Worm (Caenorhabditis elegans) whole organism, young adult: Measurements from ENCODE around the gene W03F8.4.

Experiments
- B0261.1 ChIP-seq: sonication (generic microtip); optimal IDR thresholded peaks from 2 replicates; lab custom pipeline; 2016; ENCODE audit warnings: mild to moderate bottlenecking, missing genetic modification characterization, moderate library complexity, missing compliant biosample characterization
- C06A6.2 ChIP-seq: fragments of 200-800 bp; sonication (Bioruptor generic); conservative IDR thresholded peaks from 2 replicates; pipeline ENCODE4 v1.3.6; 2022; ENCODE audit warnings: missing genetic modification characterization, missing compliant biosample characterization
- C17E4.6 ChIP-seq: fragments of 200-800 bp; sonication (Bioruptor generic); IDR thresholded peaks from 2 replicates; pipeline ENCODE4 v1.3.6; 2022; ENCODE audit warnings: missing genetic modification reagents, missing genetic modification characterization, missing compliant biosample characterization
- D2030.7 ChIP-seq: fragments of 200-800 bp; sonication (Bioruptor generic); IDR thresholded peaks from 2 replicates; pipeline ENCODE4 v1.3.6; 2022; ENCODE audit warnings: missing genetic modification reagents, missing genetic modification characterization, missing compliant biosample characterization
- F33H1.4 ChIP-seq: fragments of 200-800 bp; sonication (Bioruptor generic); IDR thresholded peaks from 2 replicates; pipeline ENCODE4 v1.3.6; 2022; ENCODE audit warnings: missing genetic modification reagents, missing genetic modification characterization, missing compliant biosample characterization
- F39B2.1 ChIP-seq: fragments of 200-800 bp; sonication (Bioruptor generic); IDR thresholded peaks from 2 replicates; pipeline ENCODE4 v1.3.6; 2022; ENCODE audit warnings: missing genetic modification reagents, missing genetic modification characterization, missing compliant biosample characterization
- K12H6.12 ChIP-seq: fragments of 200-800 bp; sonication (Bioruptor generic); optimal IDR thresholded peaks from 2 replicates; lab custom pipeline; 2018; ENCODE audit warnings: mild to moderate bottlenecking, missing genetic modification characterization, missing compliant biosample characterization
- T07F8.4 ChIP-seq: sonication (generic microtip); optimal IDR thresholded peaks from 2 replicates; lab custom pipeline; 2016; ENCODE audit warnings: mild to moderate bottlenecking, missing genetic modification characterization, moderate library complexity, missing compliant biosample characterization
- Y53F4B.3 ChIP-seq: fragments of 200-800 bp; sonication (Bioruptor generic); IDR thresholded peaks from 2 replicates; pipeline ENCODE4 v1.3.6; 2022; ENCODE audit warnings: missing genetic modification reagents, missing genetic modification characterization, missing compliant biosample characterization
- Y56A3A.18 ChIP-seq: fragments of 200-800 bp; sonication (Bioruptor generic); IDR thresholded peaks from 2 replicates; pipeline ENCODE4 v1.3.6; 2022; ENCODE audit warnings: missing genetic modification reagents, missing genetic modification characterization, missing compliant biosample characterization
- Y79H2A.3 ChIP-seq: fragments of 200-800 bp; sonication (Bioruptor generic); conservative IDR thresholded peaks from 2 replicates; pipeline ENCODE4 v1.3.6; 2022; ENCODE audit warnings: missing genetic modification reagents, missing genetic modification characterization, missing compliant biosample characterization
- ZK185.1 ChIP-seq: sonication (generic microtip); optimal IDR thresholded peaks from 2 replicates; lab custom pipeline; 2016; ENCODE audit warnings: mild to moderate bottlenecking, missing genetic modification characterization, missing compliant biosample characterization; ENCODE audit not compliant: poor library complexity, severe bottlenecking
- ama-1 ChIP-seq, 3 experiments: fragments of 150-350 bp in 1 of 3; sonication (generic microtip) in 2 of 3; optimal IDR thresholded peaks; 2 replicates each; lab custom pipeline; 2014 to 2018; ENCODE audit warnings: missing biosample characterization in 2 of 3, missing genetic modification characterization in 2 of 3, missing genetic modification reagents in 2 of 3
- aptf-2 ChIP-seq: fragments of 200-800 bp; sonication (Bioruptor generic); conservative IDR thresholded peaks from 2 replicates; pipeline ENCODE4 v1.3.6; 2022; ENCODE audit warnings: missing genetic modification reagents, missing genetic modification characterization, missing compliant biosample characterization
- aptf-3 ChIP-seq: fragments of 200-800 bp; sonication (Bioruptor generic); IDR thresholded peaks from 2 replicates; pipeline ENCODE4 v1.3.6; 2022; ENCODE audit warnings: missing genetic modification characterization, missing compliant biosample characterization
- atf-7 ChIP-seq: sonication (generic microtip); optimal IDR thresholded peaks from 2 replicates; lab custom pipeline; 2017; ENCODE audit warnings: mild to moderate bottlenecking, missing genetic modification characterization, missing compliant biosample characterization
- athp-1 ChIP-seq: sonication (generic microtip); optimal IDR thresholded peaks from 2 replicates; lab custom pipeline; 2017; ENCODE audit warnings: mild to moderate bottlenecking, missing genetic modification characterization, missing compliant biosample characterization
- attf-6 ChIP-seq: fragments of 200-800 bp; sonication (Bioruptor generic); IDR thresholded peaks from 2 replicates; pipeline ENCODE4 v1.3.6; 2022; ENCODE audit warnings: missing genetic modification reagents, missing genetic modification characterization, missing compliant biosample characterization
- bed-1 ChIP-seq: fragments of 200-800 bp; sonication (Bioruptor generic); IDR thresholded peaks from 2 replicates; pipeline ENCODE4 v1.3.6; 2022; ENCODE audit warnings: missing genetic modification reagents, missing genetic modification characterization, missing compliant biosample characterization
- ceh-27 ChIP-seq: fragments of 200-800 bp; sonication (Bioruptor generic); optimal IDR thresholded peaks from 2 replicates; lab custom pipeline; 2018; ENCODE audit warnings: mild to moderate bottlenecking, missing genetic modification characterization, moderate library complexity, missing compliant biosample characterization
- ceh-79 ChIP-seq: sonication (generic microtip); optimal IDR thresholded peaks from 2 replicates; lab custom pipeline; 2017; ENCODE audit warnings: mild to moderate bottlenecking, missing genetic modification characterization, missing compliant biosample characterization
- die-1 ChIP-seq: sonication (generic microtip); optimal IDR thresholded peaks from 2 replicates; lab custom pipeline; 2016; ENCODE audit warnings: missing genotype, mild to moderate bottlenecking, missing genetic modification characterization, missing compliant biosample characterization
- egrh-3 ChIP-seq: fragments of 200-800 bp; sonication (Bioruptor generic); IDR thresholded peaks from 2 replicates; pipeline ENCODE4 v1.3.6; 2022; ENCODE audit warnings: missing genetic modification reagents, missing genetic modification characterization, missing compliant biosample characterization
- ekl-4 ChIP-seq: fragments of 200-800 bp; sonication (Bioruptor generic); IDR thresholded peaks from 2 replicates; pipeline ENCODE4 v1.3.6; 2022; ENCODE audit warnings: missing genetic modification reagents, missing genetic modification characterization, missing compliant biosample characterization
- hlh-12 ChIP-seq: sonication (generic microtip); optimal IDR thresholded peaks from 2 replicates; lab custom pipeline; 2016; ENCODE audit warnings: missing genetic modification characterization, missing compliant biosample characterization
- hrde-1 ChIP-seq: sonication (generic microtip); optimal IDR thresholded peaks from 2 replicates; lab custom pipeline; 2016; ENCODE audit warnings: missing genetic modification characterization, mild to moderate bottlenecking, missing compliant biosample characterization, moderate library complexity, missing genotype, missing genetic modification reagents, borderline replicate concordance
- lin-40 ChIP-seq: sonication (generic microtip); optimal IDR thresholded peaks from 2 replicates; lab custom pipeline; 2016; ENCODE audit warnings: missing genetic modification characterization, mild to moderate bottlenecking, missing compliant biosample characterization, missing genotype, missing genetic modification reagents
- lir-1 ChIP-seq: fragments of 200-800 bp; sonication (Bioruptor generic); conservative IDR thresholded peaks from 2 replicates; pipeline ENCODE4 v1.3.6; 2022; ENCODE audit warnings: missing genetic modification reagents, missing genetic modification characterization, missing compliant biosample characterization
- madf-3 ChIP-seq: fragments of 200-800 bp; sonication (Bioruptor generic); IDR thresholded peaks from 2 replicates; pipeline ENCODE4 v1.3.6; 2022; ENCODE audit warnings: missing genetic modification reagents, missing genetic modification characterization, missing compliant biosample characterization
- mcd-1 ChIP-seq: fragments of 200-800 bp; sonication (Bioruptor generic); IDR thresholded peaks from 2 replicates; pipeline ENCODE4 v1.3.6; 2022; ENCODE audit warnings: missing genetic modification reagents, missing genetic modification characterization, missing compliant biosample characterization
- mel-28 ChIP-seq: sonication (generic microtip); optimal IDR thresholded peaks from 2 replicates; lab custom pipeline; 2016; ENCODE audit warnings: borderline replicate concordance, mild to moderate bottlenecking, missing genetic modification characterization, missing compliant biosample characterization
- nfya-1 ChIP-seq: sonication (generic microtip); optimal IDR thresholded peaks from 2 replicates; lab custom pipeline; 2017; ENCODE audit warnings: antibody characterized with exemption, missing compliant biosample characterization, missing genetic modification characterization, borderline replicate concordance; ENCODE audit not compliant: insufficient read depth
- nfyb-1 ChIP-seq: fragments of 200-800 bp; sonication (Bioruptor generic); IDR thresholded peaks from 2 replicates; pipeline ENCODE4 v1.3.6; 2022; ENCODE audit warnings: missing genetic modification reagents, missing genetic modification characterization, missing compliant biosample characterization
- rpc-1 ChIP-seq, 2 experiments: fragments of 150-350 bp in 1 of 2; sonication (generic microtip) in 1 of 2; optimal IDR thresholded peaks; 2 replicates each; lab custom pipeline; 2014 to 2018; ENCODE audit warnings: missing biosample characterization in 1 of 2, missing genetic modification characterization in 1 of 2, missing genetic modification reagents in 1 of 2, missing genotype in 1 of 2
- snpc-4 ChIP-seq, 5 experiments: fragments of 150-350 bp in 1 of 5; sonication (generic microtip) in 4 of 5; optimal IDR thresholded peaks; 2 replicates each; lab custom pipeline; 2014 to 2018; ENCODE audit warnings: missing genetic modification characterization in 5 of 5, missing biosample characterization in 3 of 5, antibody characterized with exemption in 2 of 5, mild to moderate bottlenecking in 2 of 5, missing compliant biosample characterization in 2 of 5, missing genotype in 2 of 5, moderate library complexity in 2 of 5, missing genetic modification reagents in 1 of 5
- sptf-2 ChIP-seq: fragments of 200-800 bp; sonication (Bioruptor generic); optimal IDR thresholded peaks from 2 replicates; lab custom pipeline; 2018; ENCODE audit warnings: mild to moderate bottlenecking, missing genetic modification characterization, missing compliant biosample characterization
- tbx-9 ChIP-seq: sonication (generic microtip); optimal IDR thresholded peaks from 2 replicates; lab custom pipeline; 2016; ENCODE audit warnings: borderline replicate concordance, missing genetic modification characterization, inconsistent platforms, missing compliant biosample characterization
- unc-62 ChIP-seq: fragments of 150-350 bp; optimal IDR thresholded peaks from 2 replicates; lab custom pipeline; 2014; ENCODE audit warnings: missing biosample characterization, missing genetic modification reagents, missing genetic modification characterization
- xnd-1 ChIP-seq: sonication (generic microtip); optimal IDR thresholded peaks from 2 replicates; lab custom pipeline; 2016; ENCODE audit warnings: missing genotype, missing genetic modification reagents, missing genetic modification characterization, missing compliant biosample characterization
- ztf-18 ChIP-seq: sonication (generic microtip); optimal IDR thresholded peaks from 2 replicates; lab custom pipeline; 2016; ENCODE audit warnings: missing genotype, mild to moderate bottlenecking, missing genetic modification characterization, missing compliant biosample characterization

Gene W03F8.4

ce11 chrIV:5202575-5202974 is 18.7 kb downstream of the W03F8.4 start:
- TF ChIP-seq aptf-2 (GFP tag; lab: Robert Waterston, UW) (no peak), nfya-1 (tag; lab: Kevin White, UChicago) (no peak), T07F8.4 (tag; lab: Kevin White, UChicago) (no peak), bed-1 (GFP tag; lab: Robert Waterston, UW) (no peak)

ce11 chrIV:5204573-5204972 is 20.6 kb downstream of the W03F8.4 start, which contains the start of gene tni-4:
Gene tni-4, plus strand, starts transcription at chrIV:5204591.
- no peak for TF ChIP-seq aptf-3 (GFP tag; lab: Robert Waterston, UW)
- TF ChIP-seq Y56A3A.18 (GFP tag; lab: Robert Waterston, UW) = no peak

ce11 chrIV:5206716-5207115 is 22.8 kb downstream of the W03F8.4 start:
- TF ChIP-seq mcd-1 (GFP tag; lab: Robert Waterston, UW) (no peak), ama-1 (optimal IDR thresholded peaks at IDR 0.05; lab: Kevin White, UChicago) (no peak), ama-1 (GFP tag; optimal IDR thresholded peaks at IDR 0.05; lab: Kevin White, UChicago) (peak in 1 of 2 experiments; percentile 22), Y79H2A.3 (peak; percentile 75), F39B2.1 (GFP tag; lab: Robert Waterston, UW) (no peak), ekl-4 (GFP tag; lab: Robert Waterston, UW) (0 out of 2 replicates have a peak, but pooled peaks have one; percentile 19), snpc-4 (GFP tag; optimal IDR thresholded peaks at IDR 0.05; lab: Kevin White, UChicago) (no peak), snpc-4 (tag; optimal IDR thresholded peaks at IDR 0.05; lab: Kevin White, UChicago) (peak in 1 of 4 experiments; percentile 74), die-1 (no peak), hrde-1 (tag; lab: Kevin White, UChicago) (peak; percentile 3), attf-6 (GFP tag; lab: Robert Waterston, UW) (0 out of 2 replicates have a peak, but pooled peaks have one; percentile 41)

ce11 chrIV:5209390-5209789 is 25.5 kb downstream of the W03F8.4 start, which contains the start of the genes Y59E9AL.36 and nbet-1:
Gene Y59E9AL.36, minus strand, starts transcription at chrIV:5209481.
Gene nbet-1, plus strand, starts transcription at chrIV:5209501.
- no peak for TF ChIP-seq unc-62 (GFP tag; lab: Kevin White, UChicago)
- TF ChIP-seq C17E4.6 (GFP tag; lab: Robert Waterston, UW) = 0 out of 2 replicates have a peak, but pooled peaks have one; percentile 14
- TF ChIP-seq bed-1 (GFP tag; lab: Robert Waterston, UW) = no peak
- TF ChIP-seq xnd-1 (tag; lab: Kevin White, UChicago) = no peak
- TF ChIP-seq F39B2.1 (GFP tag; lab: Robert Waterston, UW) = no peak
- peak; percentile 41 for TF ChIP-seq ceh-27 (GFP tag; lab: Kevin White, UChicago)
- TF ChIP-seq tbx-9 (tag; lab: Kevin White, UChicago) = no peak
- TF ChIP-seq snpc-4 (GFP tag; optimal IDR thresholded peaks at IDR 0.05; lab: Kevin White, UChicago) = peak; percentile 75
- TF ChIP-seq snpc-4 (tag; optimal IDR thresholded peaks at IDR 0.05; lab: Kevin White, UChicago) = peak in 3 of 4 experiments; percentile 90 to 92 (median 92)
- peak; percentile 64 for TF ChIP-seq ztf-18 (tag; lab: Kevin White, UChicago)
- TF ChIP-seq lin-40 (tag; lab: Kevin White, UChicago) = peak; percentile 23
- no peak for TF ChIP-seq hlh-12 (tag; lab: Kevin White, UChicago)
- no peak for TF ChIP-seq B0261.1 (tag; lab: Kevin White, UChicago)
- TF ChIP-seq Y53F4B.3 (GFP tag; lab: Robert Waterston, UW) = no peak
- no peak for TF ChIP-seq rpc-1 (optimal IDR thresholded peaks at IDR 0.05; lab: Kevin White, UChicago)
- no peak for TF ChIP-seq rpc-1 (tag; optimal IDR thresholded peaks at IDR 0.05; lab: Kevin White, UChicago)
- peak; percentile 60; the same call in 1 of the 2 replicates for TF ChIP-seq F33H1.4 (GFP tag; lab: Robert Waterston, UW)
- no peak for TF ChIP-seq ceh-79 (tag; lab: Kevin White, UChicago)
- no peak for TF ChIP-seq C06A6.2 (GFP tag; lab: Robert Waterston, UW)
- TF ChIP-seq ama-1 (optimal IDR thresholded peaks at IDR 0.05; lab: Kevin White, UChicago) = no peak
- peak in 1 of 2 experiments; percentile 3 for TF ChIP-seq ama-1 (GFP tag; optimal IDR thresholded peaks at IDR 0.05; lab: Kevin White, UChicago)
- TF ChIP-seq atf-7 (tag; lab: Kevin White, UChicago) = no peak
- peak; percentile 48 for TF ChIP-seq D2030.7 (GFP tag; lab: Robert Waterston, UW)
- no peak for TF ChIP-seq mel-28 (tag; lab: Kevin White, UChicago)
- no peak for TF ChIP-seq nfyb-1
- no peak for TF ChIP-seq madf-3 (GFP tag; lab: Robert Waterston, UW)
- peak; percentile 75 for TF ChIP-seq athp-1 (tag; lab: Kevin White, UChicago)
- TF ChIP-seq K12H6.12 = peak; percentile 36
- peak; percentile 34 for TF ChIP-seq sptf-2
- no peak for TF ChIP-seq egrh-3 (GFP tag; lab: Robert Waterston, UW)
- TF ChIP-seq ZK185.1 (tag; lab: Kevin White, UChicago) = peak; percentile 56
- TF ChIP-seq lir-1 (GFP tag; lab: Robert Waterston, UW) = no peak
- TF ChIP-seq ekl-4 (GFP tag; lab: Robert Waterston, UW) = peak; percentile 59
